Worm (Caenorhabditis elegans): ENCODE data around the gene C50E3.15.

- TF ChIP-seq aha-1 (tag) (no peak), mdt-29 (GFP tag; IDR thresholded peaks at IDR 0.05) (no peak), daf-12 (tag; optimal IDR thresholded peaks at IDR 0.05) (no peak), egl-27 (tag; optimal IDR thresholded peaks at IDR 0.05) (no peak), unc-39 (tag; optimal IDR thresholded peaks at IDR 0.05) (no peak), nhr-111 (GFP tag; optimal IDR thresholded peaks at IDR 0.05) (no peak)
These were observed 8.4 kb upstream of the C50E3.15 start, which contains the start of the genes folt-3 and clec-214 for ce11 chrV:7609698-7610420.

Data from whole organism, L4 larva.